Fruit fly (Drosophila melanogaster) whole organism, embryonic: ENCODE measurements around the gene RpS20.
A peak's percentile ranks its signal among the peaks of the same experiment; 100 is the strongest.

Experiments used
- ATbp ChIP-seq: fragments of 200-800 bp; sonication (Bioruptor generic); optimal IDR thresholded peaks from 2 replicates; lab custom pipeline; 2017; ENCODE audit warnings: missing biosample characterization, mild to moderate bottlenecking, missing genetic modification characterization, missing genetic modification reagents
- Atf6 ChIP-seq: fragments of 200-800 bp; sonication (Bioruptor generic); IDR thresholded peaks from 2 replicates; pipeline ENCODE4 v1.3.6; 2022; ENCODE audit warnings: missing biosample characterization, missing genetic modification characterization
- CG12236 ChIP-seq: fragments of 200-800 bp; sonication (Bioruptor generic); optimal IDR thresholded peaks from 2 replicates; lab custom pipeline; 2016; ENCODE audit warnings: missing biosample characterization, missing genetic modification characterization
- CG14667 ChIP-seq: fragments of 200-800 bp; sonication (Bioruptor generic); IDR thresholded peaks from 2 replicates; pipeline ENCODE4 v1.3.6; 2022; ENCODE audit warnings: missing biosample characterization, missing genetic modification characterization
- CG17186 ChIP-seq: fragments of 200-800 bp; sonication (Bioruptor generic); optimal IDR thresholded peaks from 3 replicates; lab custom pipeline; 2017; ENCODE audit warnings: missing biosample characterization, missing genetic modification reagents, missing genetic modification characterization
- CG17802 ChIP-seq: fragments of 200-800 bp; sonication (Bioruptor generic); optimal IDR thresholded peaks from 2 replicates; lab custom pipeline; 2018; ENCODE audit warnings: missing biosample characterization, mild to moderate bottlenecking, missing genetic modification characterization, moderate library complexity
- CG31224 ChIP-seq: fragments of 200-800 bp; sonication (Bioruptor generic); IDR thresholded peaks from 2 replicates; pipeline ENCODE4 v1.3.6; 2022; ENCODE audit warnings: missing biosample characterization, missing genetic modification characterization
- CG31388 ChIP-seq: fragments of 200-800 bp; sonication (Bioruptor generic); optimal IDR thresholded peaks from 2 replicates; lab custom pipeline; 2016; ENCODE audit warnings: missing biosample characterization, missing genetic modification characterization
- CG32767 ChIP-seq: fragments of 200-800 bp; sonication (Bioruptor generic); IDR thresholded peaks from 2 replicates; pipeline ENCODE4 v1.3.6; 2022; ENCODE audit warnings: missing biosample characterization, missing genetic modification characterization
- CG34376 ChIP-seq: fragments of 200-800 bp; sonication (Bioruptor generic); optimal IDR thresholded peaks from 2 replicates; lab custom pipeline; 2018; ENCODE audit warnings: missing biosample characterization, mild to moderate bottlenecking, missing genetic modification characterization
- CG3726 ChIP-seq: fragments of 200-800 bp; sonication (Bioruptor generic); IDR thresholded peaks from 3 replicates; pipeline ENCODE4, ENCODE4 v1.3.6; 2022; ENCODE audit warnings: missing biosample characterization, missing genetic modification characterization
- CG3847 ChIP-seq: fragments of 200-800 bp; sonication (Bioruptor generic); IDR thresholded peaks from 2 replicates; pipeline ENCODE4 v1.3.6; 2022; ENCODE audit warnings: missing biosample characterization, missing genetic modification characterization
- CG6272 ChIP-seq: fragments of 200-800 bp; sonication (Bioruptor generic); IDR thresholded peaks from 2 replicates; pipeline ENCODE4 v1.3.6; 2022; ENCODE audit warnings: missing biosample characterization, missing genetic modification characterization
- CG7987 ChIP-seq: fragments of 200-800 bp; sonication (Bioruptor generic); optimal IDR thresholded peaks from 2 replicates; lab custom pipeline; 2018; ENCODE audit warnings: missing biosample characterization, mild to moderate bottlenecking, missing genetic modification characterization, moderate library complexity
- CG8281 ChIP-seq: fragments of 200-800 bp; sonication (Bioruptor generic); optimal IDR thresholded peaks from 2 replicates; lab custom pipeline; 2018; ENCODE audit warnings: missing biosample characterization, mild to moderate bottlenecking, missing genetic modification characterization, moderate library complexity
- CG8944 ChIP-seq: fragments of 200-800 bp; sonication (Bioruptor generic); optimal IDR thresholded peaks from 3 replicates; lab custom pipeline; 2016; ENCODE audit warnings: missing biosample characterization, missing genetic modification characterization
- Dad ChIP-seq: fragments of 200-800 bp; sonication (Bioruptor generic); optimal IDR thresholded peaks from 3 replicates; lab custom pipeline; 2016; ENCODE audit warnings: missing biosample characterization, missing genetic modification characterization
- Dbx ChIP-seq: fragments of 200-800 bp; sonication (Bioruptor generic); IDR thresholded peaks from 3 replicates; pipeline ENCODE4 v1.3.6; 2022; ENCODE audit warnings: missing biosample characterization, missing genetic modification characterization
- Dfd ChIP-seq, 2 experiments: fragments of >200 bp; optimal IDR thresholded peaks; 2 replicates each; lab custom pipeline; 2017; ENCODE audit warnings: missing biosample characterization in 2 of 2, missing genetic modification characterization in 2 of 2
- Doc2 ChIP-seq: fragments of 200-800 bp; sonication (Bioruptor generic); IDR thresholded peaks from 2 replicates; pipeline ENCODE4 v1.3.6; 2022; ENCODE audit warnings: missing biosample characterization, missing genetic modification characterization
- Doc3 ChIP-seq: fragments of 200-800 bp; sonication (Bioruptor generic); IDR thresholded peaks from 3 replicates; pipeline ENCODE4 v1.3.6; 2022; ENCODE audit warnings: missing biosample characterization, missing genetic modification characterization; ENCODE audit not compliant: partially characterized antibody
- Hmx ChIP-seq: fragments of 200-800 bp; sonication (Bioruptor generic); optimal IDR thresholded peaks from 2 replicates; lab custom pipeline; 2016; ENCODE audit warnings: missing biosample characterization, missing genetic modification characterization
- NK7.1 ChIP-seq: fragments of 200-800 bp; sonication (Bioruptor generic); optimal IDR thresholded peaks from 3 replicates; lab custom pipeline; 2016; ENCODE audit warnings: missing biosample characterization, missing genetic modification characterization
- Rx ChIP-seq: fragments of 200-800 bp; sonication (Bioruptor generic); IDR thresholded peaks from 2 replicates; pipeline ENCODE4 v1.3.6; 2022; ENCODE audit warnings: missing biosample characterization, missing genetic modification characterization
- Vsx1 ChIP-seq: fragments of 200-800 bp; sonication (Bioruptor generic); optimal IDR thresholded peaks from 2 replicates; lab custom pipeline; 2017; ENCODE audit warnings: missing biosample characterization, mild to moderate bottlenecking, missing genetic modification characterization, missing genetic modification reagents
- Xrp1 ChIP-seq: fragments of 200-800 bp; sonication (Bioruptor generic); IDR thresholded peaks from 2 replicates; pipeline ENCODE4 v1.3.6; 2022; ENCODE audit warnings: missing biosample characterization, missing genetic modification characterization
- abd-A ChIP-seq: fragments of 200-800 bp; sonication (Bioruptor generic); optimal IDR thresholded peaks from 3 replicates; lab custom pipeline; 2019; ENCODE audit warnings: missing biosample characterization, mild to moderate bottlenecking, missing genetic modification characterization, moderate library complexity
- amos ChIP-seq: fragments of 200-800 bp; sonication (Bioruptor generic); IDR thresholded peaks from 2 replicates; pipeline ENCODE4 v1.3.6; 2022; ENCODE audit warnings: missing biosample characterization, missing genetic modification characterization; ENCODE audit not compliant: partially characterized antibody
- btn ChIP-seq: fragments of 200-800 bp; sonication (Bioruptor generic); optimal IDR thresholded peaks from 2 replicates; lab custom pipeline; 2016; ENCODE audit warnings: missing biosample characterization, missing genetic modification characterization
- chif ChIP-seq, 2 experiments: fragments of 200-800 bp; sonication (Bioruptor generic); optimal IDR thresholded peaks; 3 replicates each; lab custom pipeline; 2016; ENCODE audit warnings: missing biosample characterization in 2 of 2, missing genetic modification characterization in 2 of 2
- crc ChIP-seq: fragments of 200-800 bp; sonication (Bioruptor generic); optimal IDR thresholded peaks from 2 replicates; lab custom pipeline; 2016; ENCODE audit warnings: missing biosample characterization, missing genetic modification characterization
- da ChIP-seq: fragments of 200-800 bp; sonication (Bioruptor generic); optimal IDR thresholded peaks from 2 replicates; lab custom pipeline; 2016; ENCODE audit warnings: missing biosample characterization, missing genetic modification characterization
- dmrt11E ChIP-seq: fragments of 200-800 bp; sonication (Bioruptor generic); optimal IDR thresholded peaks from 3 replicates; lab custom pipeline; 2018; ENCODE audit warnings: missing biosample characterization, mild to moderate bottlenecking, missing genetic modification characterization, moderate library complexity
- ewg ChIP-seq: fragments of 200-800 bp; sonication (Bioruptor generic); optimal IDR thresholded peaks from 3 replicates; lab custom pipeline; 2017; ENCODE audit warnings: mild to moderate bottlenecking, missing biosample characterization, missing genetic modification reagents, missing genetic modification characterization
- gce ChIP-seq: fragments of 200-800 bp; sonication (Bioruptor generic); IDR thresholded peaks from 3 replicates; pipeline ENCODE4 v1.3.6; 2022; ENCODE audit warnings: missing biosample characterization, missing genetic modification characterization
- gcm ChIP-seq: fragments of 200-800 bp; sonication (Bioruptor generic); optimal IDR thresholded peaks from 2 replicates; lab custom pipeline; 2019; ENCODE audit warnings: missing biosample characterization, mild to moderate bottlenecking, missing genetic modification characterization, moderate library complexity
- grn ChIP-seq: fragments of 200-800 bp; sonication (Bioruptor generic); optimal IDR thresholded peaks from 3 replicates; lab custom pipeline; 2017; ENCODE audit warnings: missing biosample characterization, missing genetic modification characterization
- hb ChIP-seq: fragments of 200-800 bp; sonication (Bioruptor generic); IDR thresholded peaks from 3 replicates; pipeline ENCODE4 v1.3.6; 2022; ENCODE audit warnings: missing biosample characterization, missing genetic modification characterization; ENCODE audit not compliant: partially characterized antibody
- jigr1 ChIP-seq: fragments of 200-800 bp; sonication (Bioruptor generic); IDR thresholded peaks from 3 replicates; pipeline ENCODE4 v1.3.6; 2022; ENCODE audit warnings: missing biosample characterization, missing genetic modification characterization
- klu ChIP-seq: fragments of 200-800 bp; sonication (Bioruptor generic); IDR thresholded peaks from 2 replicates; pipeline ENCODE4 v1.3.6; 2022; ENCODE audit warnings: missing biosample characterization, missing genetic modification characterization
- kni ChIP-seq: fragments of 200-800 bp; sonication (Bioruptor generic); optimal IDR thresholded peaks from 3 replicates; lab custom pipeline; 2017; ENCODE audit warnings: mild to moderate bottlenecking, missing biosample characterization, missing genetic modification reagents, missing genetic modification characterization
- mam ChIP-seq: fragments of 200-800 bp; sonication (Bioruptor generic); optimal IDR thresholded peaks from 3 replicates; lab custom pipeline; 2016; ENCODE audit warnings: missing biosample characterization, missing genetic modification characterization
- nerfin-1 ChIP-seq: fragments of 200-800 bp; sonication (Bioruptor generic); optimal IDR thresholded peaks from 3 replicates; lab custom pipeline; 2019; ENCODE audit warnings: missing biosample characterization, mild to moderate bottlenecking, missing genetic modification characterization, moderate library complexity
- pros ChIP-seq: fragments of 200-800 bp; sonication (Bioruptor generic); optimal IDR thresholded peaks from 3 replicates; lab custom pipeline; 2019; ENCODE audit warnings: missing biosample characterization, mild to moderate bottlenecking, missing genetic modification characterization, moderate library complexity
- pzg ChIP-seq: fragments of 200-800 bp; sonication (Bioruptor generic); optimal IDR thresholded peaks from 3 replicates; lab custom pipeline; 2018; ENCODE audit warnings: missing biosample characterization, mild to moderate bottlenecking, missing genetic modification characterization, moderate library complexity
- sisA ChIP-seq: fragments of 200-800 bp; sonication (Bioruptor generic); IDR thresholded peaks from 2 replicates; pipeline ENCODE4 v1.3.6; 2022; ENCODE audit warnings: missing biosample characterization, missing genetic modification characterization
- sug ChIP-seq: fragments of 200-800 bp; optimal IDR thresholded peaks from 2 replicates; lab custom pipeline; 2019; ENCODE audit warnings: missing biosample characterization, mild to moderate bottlenecking, missing genetic modification characterization, moderate library complexity
- unpg ChIP-seq: fragments of 200-800 bp; sonication (Bioruptor generic); optimal IDR thresholded peaks from 3 replicates; lab custom pipeline; 2018; ENCODE audit warnings: missing biosample characterization, mild to moderate bottlenecking, missing genetic modification characterization, moderate library complexity
- wdn ChIP-seq: fragments of 200-800 bp; sonication (Bioruptor generic); IDR thresholded peaks from 2 replicates; pipeline ENCODE4 v1.3.6; 2022; ENCODE audit warnings: missing biosample characterization, missing genetic modification characterization
- wor ChIP-seq: fragments of 200-800 bp; sonication (Bioruptor generic); IDR thresholded peaks from 2 replicates; pipeline ENCODE4 v1.3.6; 2022; ENCODE audit warnings: missing biosample characterization, missing genetic modification characterization
- zen ChIP-seq: fragments of 200-800 bp; sonication (Bioruptor generic); optimal IDR thresholded peaks from 3 replicates; lab custom pipeline; 2018; ENCODE audit warnings: missing biosample characterization, mild to moderate bottlenecking, missing genetic modification characterization, moderate library complexity
- zfh2 ChIP-seq: fragments of 200-800 bp; sonication (Bioruptor generic); optimal IDR thresholded peaks from 2 replicates; lab custom pipeline; 2016; ENCODE audit warnings: missing biosample characterization, missing genetic modification characterization

Gene RpS20

dm6 chr3R:20834770-20835183 lies 12.8 kb downstream of the RpS20 start (continued):
- TF ChIP-seq kni (GFP tag; lab: Kevin White, UChicago) (no peak), amos (GFP tag; lab: Robert Waterston, UW) (no peak), da (GFP tag; lab: Kevin White, UChicago) (no peak), wor (GFP tag; lab: Robert Waterston, UW) (no peak), CG14667 (GFP tag; lab: Robert Waterston, UW) (no peak), sisA (no peak), CG17186 (no peak), CG17802 (no peak), hb (GFP tag; lab: Robert Waterston, UW) (no peak), unpg (peak; percentile 69), CG34376 (GFP tag; lab: Kevin White, UChicago) (peak; percentile 22), Doc2 (GFP tag; lab: Robert Waterston, UW) (no peak), NK7.1 (GFP tag; lab: Kevin White, UChicago) (peak; percentile 29), zfh2 (GFP tag; lab: Kevin White, UChicago) (no peak), Dfd (GFP tag; optimal IDR thresholded peaks at IDR 0.05; lab: Kevin White, UChicago) (no peak), CG12236 (GFP tag; lab: Kevin White, UChicago) (peak; percentile 6), CG3726 (GFP tag; lab: Robert Waterston, UW) (no peak), pzg (GFP tag; lab: Kevin White, UChicago) (no peak), CG8944 (GFP tag; lab: Kevin White, UChicago) (no peak), Hmx (no peak), CG31388 (no peak), klu (no peak), Doc3 (GFP tag; lab: Robert Waterston, UW) (no peak), Vsx1 (GFP tag; lab: Kevin White, UChicago) (peak; percentile 50), chif (GFP tag; optimal IDR thresholded peaks at IDR 0.05; lab: Kevin White, UChicago) (peak in 1 of 2 experiments; percentile 53), Dbx (GFP tag; lab: Robert Waterston, UW) (no peak), btn (GFP tag; lab: Kevin White, UChicago) (peak; percentile 3), abd-A (tag; lab: Kevin White, UChicago) (no peak), Atf6 (GFP tag; lab: Robert Waterston, UW) (peak; percentile 61), grn (GFP tag; lab: Kevin White, UChicago) (no peak), CG6272 (GFP tag; lab: Robert Waterston, UW) (no peak), nerfin-1 (tag; lab: Kevin White, UChicago) (peak; percentile 39), ATbp (peak; percentile 79), wdn (GFP tag; lab: Robert Waterston, UW) (no peak), gcm (GFP tag; lab: Kevin White, UChicago) (no peak), sug (peak; percentile 4), pros (GFP tag; lab: Kevin White, UChicago) (no peak), dmrt11E (tag; lab: Kevin White, UChicago) (no peak), Dad (no peak), Rx (no peak), crc (no peak), ewg (GFP tag; lab: Kevin White, UChicago) (peak; percentile 24), CG3847 (GFP tag; lab: Robert Waterston, UW) (no peak), jigr1 (no peak), CG31224 (GFP tag; lab: Robert Waterston, UW) (no peak), CG8281 (peak; percentile 36), CG7987 (GFP tag; lab: Kevin White, UChicago) (peak; percentile 75), zen (tag; lab: Kevin White, UChicago) (no peak), Xrp1 (GFP tag; lab: Robert Waterston, UW) (peak; percentile 47; the same call in 1 of the 2 replicates), CG32767 (GFP tag; lab: Robert Waterston, UW) (no peak), mam (no peak), gce (GFP tag; lab: Robert Waterston, UW) (peak; percentile 64; the same call in 1 of the 3 replicates)
